Fruit fly (Drosophila melanogaster) whole organism, embryonic: Measurements from ENCODE around the gene Vha16-2.

Experiments
- Awh ChIP-seq: fragments of 200-800 bp; sonication (Bioruptor generic); IDR thresholded peaks from 2 replicates; pipeline ENCODE4, ENCODE4 v1.3.6; 2022; ENCODE audit warnings: missing biosample characterization, missing genetic modification characterization
- B-H1 ChIP-seq: fragments of 200-800 bp; sonication (Bioruptor generic); IDR thresholded peaks from 3 replicates; pipeline ENCODE4 v1.3.6; 2022; ENCODE audit warnings: missing biosample characterization, missing genetic modification characterization
- CG10147 ChIP-seq: fragments of 200-800 bp; sonication (Bioruptor generic); optimal IDR thresholded peaks from 2 replicates; lab custom pipeline; 2019; ENCODE audit warnings: missing biosample characterization, mild to moderate bottlenecking, missing genetic modification characterization, moderate library complexity
- CG10462 ChIP-seq: fragments of 200-800 bp; sonication (Bioruptor generic); optimal IDR thresholded peaks from 2 replicates; lab custom pipeline; 2016; ENCODE audit warnings: missing biosample characterization, missing genetic modification characterization
- CG10979 ChIP-seq: fragments of 200-800 bp; sonication (Bioruptor generic); optimal IDR thresholded peaks from 2 replicates; lab custom pipeline; 2018; ENCODE audit warnings: missing biosample characterization, mild to moderate bottlenecking, missing genetic modification characterization, moderate library complexity
- CG12155 ChIP-seq: fragments of 200-800 bp; sonication (Bioruptor generic); optimal IDR thresholded peaks from 3 replicates; lab custom pipeline; 2016; ENCODE audit warnings: missing biosample characterization, missing genetic modification characterization
- CG12236 ChIP-seq: fragments of 200-800 bp; sonication (Bioruptor generic); optimal IDR thresholded peaks from 2 replicates; lab custom pipeline; 2016; ENCODE audit warnings: missing biosample characterization, missing genetic modification characterization
- CG15073 ChIP-seq: fragments of 200-800 bp; sonication (Bioruptor generic); optimal IDR thresholded peaks from 2 replicates; lab custom pipeline; 2016; ENCODE audit warnings: missing biosample characterization, missing genetic modification characterization
- CG1529 ChIP-seq: fragments of 200-800 bp; sonication (Bioruptor generic); optimal IDR thresholded peaks from 3 replicates; lab custom pipeline; 2018; ENCODE audit warnings: missing biosample characterization, missing genetic modification characterization
- CG17912 ChIP-seq: fragments of 200-800 bp; sonication (Bioruptor generic); optimal IDR thresholded peaks from 2 replicates; lab custom pipeline; 2018; ENCODE audit warnings: missing biosample characterization, mild to moderate bottlenecking, missing genetic modification characterization
- CG1792 ChIP-seq: fragments of 200-800 bp; sonication (Bioruptor generic); optimal IDR thresholded peaks from 2 replicates; lab custom pipeline; 2016; ENCODE audit warnings: missing biosample characterization, missing genetic modification characterization
- CG18599 ChIP-seq: fragments of 200-800 bp; sonication (Bioruptor generic); optimal IDR thresholded peaks from 3 replicates; lab custom pipeline; 2017; ENCODE audit warnings: missing biosample characterization, missing genetic modification characterization, mild to moderate bottlenecking, moderate library complexity, missing genetic modification reagents
- CG18764 ChIP-seq: fragments of 200-800 bp; sonication (Bioruptor generic); optimal IDR thresholded peaks from 3 replicates; lab custom pipeline; 2016; ENCODE audit warnings: missing biosample characterization, missing genetic modification characterization
- CG3163 ChIP-seq: fragments of 200-800 bp; sonication (Bioruptor generic); optimal IDR thresholded peaks from 3 replicates; lab custom pipeline; 2016; ENCODE audit warnings: missing biosample characterization, missing genetic modification characterization
- CG4328 ChIP-seq: fragments of 200-800 bp; sonication (Bioruptor generic); optimal IDR thresholded peaks from 3 replicates; lab custom pipeline; 2017; ENCODE audit warnings: missing biosample characterization, missing genetic modification reagents, missing genetic modification characterization
- CG4404 ChIP-seq: fragments of 200-800 bp; sonication (Bioruptor generic); IDR thresholded peaks from 2 replicates; pipeline ENCODE4 v1.3.6; 2022; ENCODE audit warnings: missing biosample characterization, missing genetic modification characterization
- CG7928 ChIP-seq: fragments of 200-800 bp; sonication (Bioruptor generic); optimal IDR thresholded peaks from 2 replicates; lab custom pipeline; 2017; ENCODE audit warnings: missing biosample characterization, mild to moderate bottlenecking, missing genetic modification characterization
- CG9437 ChIP-seq: fragments of 200-800 bp; sonication (Bioruptor generic); optimal IDR thresholded peaks from 2 replicates; lab custom pipeline; 2018; ENCODE audit warnings: missing biosample characterization, mild to moderate bottlenecking, missing genetic modification characterization
- CrebB ChIP-seq: fragments of 200-800 bp; sonication (Bioruptor generic); optimal IDR thresholded peaks from 3 replicates; lab custom pipeline; 2018; ENCODE audit warnings: missing biosample characterization, mild to moderate bottlenecking, missing genetic modification characterization
- Dad ChIP-seq: fragments of 200-800 bp; sonication (Bioruptor generic); optimal IDR thresholded peaks from 3 replicates; lab custom pipeline; 2016; ENCODE audit warnings: missing biosample characterization, missing genetic modification characterization
- Dll ChIP-seq: fragments of 200-800 bp; sonication (Bioruptor generic); IDR thresholded peaks from 4 replicates; pipeline ENCODE4 v1.3.6; 2022; ENCODE audit warnings: missing biosample characterization, missing genetic modification characterization; ENCODE audit not compliant: partially characterized antibody
- Dp ChIP-seq: fragments of 200-800 bp; sonication (Bioruptor generic); optimal IDR thresholded peaks from 2 replicates; lab custom pipeline; 2018; ENCODE audit warnings: missing biosample characterization, mild to moderate bottlenecking, missing genetic modification characterization, moderate library complexity
- ERR ChIP-seq: fragments of 200-800 bp; sonication (Bioruptor generic); optimal IDR thresholded peaks from 2 replicates; lab custom pipeline; 2016; ENCODE audit warnings: missing biosample characterization, missing genetic modification characterization
- Hr78 ChIP-seq, 2 experiments: fragments of 200-800 bp in 1 of 2; fragments of >200 bp in 1 of 2; sonication (Bioruptor generic) in 1 of 2; optimal IDR thresholded peaks; 2 replicates each; lab custom pipeline; 2017 to 2019; ENCODE audit warnings: missing biosample characterization in 2 of 2, missing genetic modification characterization in 2 of 2, mild to moderate bottlenecking in 1 of 2, moderate library complexity in 1 of 2
- Kr ChIP-seq: fragments of 200-800 bp; sonication (Bioruptor generic); optimal IDR thresholded peaks from 2 replicates; lab custom pipeline; 2017; ENCODE audit warnings: missing biosample characterization, mild to moderate bottlenecking, missing genetic modification characterization
- Lhr ChIP-seq: fragments of 200-800 bp; sonication (Bioruptor generic); optimal IDR thresholded peaks from 3 replicates; lab custom pipeline; 2017; ENCODE audit warnings: mild to moderate bottlenecking, missing biosample characterization, missing genetic modification reagents, missing genetic modification characterization
- Mrtf ChIP-seq: fragments of 200-800 bp; sonication (Bioruptor generic); IDR thresholded peaks from 3 replicates; pipeline ENCODE4 v1.3.6; 2022; ENCODE audit warnings: missing biosample characterization, missing genetic modification characterization
- Pdp1 ChIP-seq, 2 experiments: fragments of 200-800 bp; sonication (Bioruptor generic); optimal IDR thresholded peaks; 3 replicates each; lab custom pipeline; 2016; ENCODE audit warnings: missing biosample characterization in 2 of 2, missing genetic modification characterization in 2 of 2, mild to moderate bottlenecking in 1 of 2, moderate library complexity in 1 of 2
- Side ChIP-seq: fragments of 200-800 bp; sonication (Bioruptor generic); optimal IDR thresholded peaks from 2 replicates; lab custom pipeline; 2016; ENCODE audit warnings: missing biosample characterization, missing genetic modification characterization
- Spps ChIP-seq: fragments of 200-800 bp; sonication (Bioruptor generic); optimal IDR thresholded peaks from 2 replicates; lab custom pipeline; 2018; ENCODE audit warnings: missing biosample characterization, mild to moderate bottlenecking, missing genetic modification characterization
- TFAM ChIP-seq: fragments of 200-800 bp; sonication (Bioruptor generic); optimal IDR thresholded peaks from 2 replicates; lab custom pipeline; 2017; ENCODE audit warnings: missing biosample characterization, missing genetic modification characterization, inconsistent platforms
- bsh ChIP-seq, 2 experiments: fragments of 200-800 bp; sonication (Bioruptor generic); optimal IDR thresholded peaks; 2 replicates each; lab custom pipeline; 2017 to 2018; ENCODE audit warnings: mild to moderate bottlenecking in 2 of 2, missing biosample characterization in 2 of 2, missing genetic modification characterization in 2 of 2, moderate library complexity in 1 of 2
- dan ChIP-seq: fragments of 200-800 bp; sonication (Bioruptor generic); IDR thresholded peaks from 2 replicates; pipeline ENCODE4 v1.3.6; 2022; ENCODE audit warnings: missing biosample characterization, missing genetic modification characterization
- dati ChIP-seq: fragments of 200-800 bp; sonication (Bioruptor generic); IDR thresholded peaks from 2 replicates; pipeline ENCODE4 v1.3.6; 2022; ENCODE audit warnings: missing biosample characterization, missing genetic modification characterization
- dpn ChIP-seq, 2 experiments: fragments of 200-800 bp; sonication (Bioruptor generic); optimal IDR thresholded peaks; 3 replicates each; lab custom pipeline; 2016; ENCODE audit warnings: missing biosample characterization in 2 of 2, missing genetic modification characterization in 2 of 2
- fd102C ChIP-seq: fragments of 200-800 bp; sonication (Bioruptor generic); optimal IDR thresholded peaks from 2 replicates; lab custom pipeline; 2018; ENCODE audit warnings: missing biosample characterization, mild to moderate bottlenecking, missing genetic modification characterization, moderate library complexity
- fru ChIP-seq: fragments of >200 bp; optimal IDR thresholded peaks from 2 replicates; lab custom pipeline; 2017
- ftz-f1 ChIP-seq: fragments of 200-800 bp; sonication (Bioruptor generic); optimal IDR thresholded peaks from 2 replicates; lab custom pipeline; 2016; ENCODE audit warnings: missing biosample characterization, missing genetic modification characterization
- fu2 ChIP-seq: fragments of 200-800 bp; sonication (Bioruptor generic); optimal IDR thresholded peaks from 2 replicates; lab custom pipeline; 2016; ENCODE audit warnings: missing biosample characterization, missing genetic modification characterization
- grn ChIP-seq: fragments of 200-800 bp; sonication (Bioruptor generic); optimal IDR thresholded peaks from 3 replicates; lab custom pipeline; 2017; ENCODE audit warnings: missing biosample characterization, missing genetic modification characterization
- gt ChIP-seq: fragments of 200-800 bp; sonication (Bioruptor generic); IDR thresholded peaks from 2 replicates; pipeline ENCODE4 v1.3.6; 2022; ENCODE audit warnings: missing biosample characterization, missing genetic modification characterization
- jumu ChIP-seq: fragments of 200-800 bp; sonication (Bioruptor generic); optimal IDR thresholded peaks from 3 replicates; lab custom pipeline; 2016; ENCODE audit warnings: missing biosample characterization, missing genetic modification characterization
- pnt ChIP-seq: fragments of 200-800 bp; sonication (Bioruptor generic); optimal IDR thresholded peaks from 3 replicates; lab custom pipeline; 2016; ENCODE audit warnings: missing biosample characterization, missing genetic modification characterization
- rib ChIP-seq: fragments of 200-800 bp; sonication (Bioruptor generic); IDR thresholded peaks from 2 replicates; pipeline ENCODE4 v1.3.6; 2022; ENCODE audit warnings: missing biosample characterization, missing genetic modification characterization
- schlank ChIP-seq: fragments of 200-800 bp; sonication (Bioruptor generic); optimal IDR thresholded peaks from 2 replicates; lab custom pipeline; 2018; ENCODE audit warnings: missing biosample characterization, mild to moderate bottlenecking, missing genetic modification characterization
- stc ChIP-seq: fragments of 200-800 bp; sonication (Bioruptor generic); IDR thresholded peaks from 2 replicates; pipeline ENCODE4 v1.3.6; 2022; ENCODE audit warnings: missing biosample characterization, missing genetic modification characterization
- stwl ChIP-seq: fragments of 200-800 bp; sonication (Bioruptor generic); optimal IDR thresholded peaks from 3 replicates; lab custom pipeline; 2018; ENCODE audit warnings: missing biosample characterization, mild to moderate bottlenecking, missing genetic modification characterization, moderate library complexity
- vvl ChIP-seq: fragments of 200-800 bp; sonication (Bioruptor generic); IDR thresholded peaks from 2 replicates; pipeline ENCODE4 v1.3.6; 2022; ENCODE audit warnings: missing biosample characterization, missing genetic modification characterization
- wdn ChIP-seq: fragments of 200-800 bp; sonication (Bioruptor generic); IDR thresholded peaks from 2 replicates; pipeline ENCODE4 v1.3.6; 2022; ENCODE audit warnings: missing biosample characterization, missing genetic modification characterization
- zfh1 ChIP-seq: fragments of 200-800 bp; sonication (Bioruptor generic); IDR thresholded peaks from 3 replicates; pipeline ENCODE4 v1.3.6; 2022; ENCODE audit warnings: missing biosample characterization, missing genetic modification characterization

Vha16-2 gene

DNA sequence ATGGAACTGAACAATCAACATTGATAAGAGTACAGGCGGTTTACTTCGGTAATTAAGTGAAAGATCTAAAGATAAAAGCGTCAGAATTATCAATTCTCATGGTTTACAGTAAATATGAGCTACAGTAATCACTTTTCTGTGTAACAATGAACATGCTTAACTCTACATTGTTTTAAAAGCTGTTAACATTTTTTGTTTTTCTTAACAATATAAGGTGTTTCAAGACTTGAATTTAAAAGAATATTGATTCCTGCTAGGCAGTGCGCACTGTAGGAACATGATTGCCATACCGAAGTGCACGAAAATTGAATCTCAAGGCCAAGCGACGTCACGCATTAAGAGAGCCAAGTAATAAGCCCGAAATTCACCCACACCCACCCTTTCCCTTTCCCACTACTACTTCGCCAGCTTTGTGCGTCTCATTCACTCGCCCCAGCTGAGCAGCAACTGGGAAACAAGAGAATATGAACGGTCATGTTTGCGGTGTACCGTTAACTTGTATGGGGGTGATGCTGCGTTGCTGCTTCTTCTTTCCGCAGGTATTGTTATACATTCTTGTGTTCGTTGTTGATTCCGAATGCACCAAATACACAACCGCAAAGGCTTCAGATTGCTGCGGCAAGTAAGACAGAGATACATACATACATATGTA is 16.6 kb downstream of the Vha16-2 start (continued):
- TF ChIP-seq ERR (GFP tag; lab: Kevin White, UChicago) (peak; percentile 23), Dad (GFP tag; lab: Kevin White, UChicago) (no peak), CG3163 (GFP tag; lab: Kevin White, UChicago) (peak; percentile 37), Dp (GFP tag; lab: Kevin White, UChicago) (no peak), CG7928 (GFP tag; lab: Kevin White, UChicago) (peak; percentile 24), CG10147 (peak; percentile 55), Hr78 (GFP tag; optimal IDR thresholded peaks at IDR 0.05; lab: Kevin White, UChicago) (peak in 1 of 2 experiments; percentile 13), CG10979 (tag; lab: Kevin White, UChicago) (peak; percentile 49), Side (peak; percentile 49), stwl (tag; lab: Kevin White, UChicago) (no peak), bsh (GFP tag; optimal IDR thresholded peaks at IDR 0.05; lab: Kevin White, UChicago) (peak in 1 of 2 experiments; percentile 65), CG4404 (GFP tag; lab: Robert Waterston, UW) (no peak; the same call in 1 of the 2 replicates), vvl (peak; percentile 60), CG18599 (peak; percentile 72), CG15073 (GFP tag; lab: Kevin White, UChicago) (peak; percentile 21), CG17912 (no peak), jumu (peak; percentile 31), Pdp1 (GFP tag; optimal IDR thresholded peaks at IDR 0.05; lab: Kevin White, UChicago) (peak; percentile 33 to 50), dan (GFP tag; lab: Robert Waterston, UW) (no peak), dpn (GFP tag; optimal IDR thresholded peaks at IDR 0.05; lab: Kevin White, UChicago) (peak; percentile 42 to 60), Dll (GFP tag; lab: Robert Waterston, UW) (no peak), Awh (0 out of 2 replicates have a peak, but pooled peaks have one; percentile 38), CG9437 (GFP tag; lab: Kevin White, UChicago) (peak; percentile 43), CG12236 (GFP tag; lab: Kevin White, UChicago) (no peak), CG1529 (GFP tag; lab: Kevin White, UChicago) (no peak), rib (GFP tag; lab: Robert Waterston, UW) (no peak), stc (GFP tag; lab: Robert Waterston, UW) (peak; percentile 53; the same call in 1 of the 2 replicates), Kr (GFP tag; lab: Kevin White, UChicago) (no peak), gt (GFP tag; lab: Robert Waterston, UW) (no peak; the same call in 1 of the 2 replicates), CG10462 (GFP tag; lab: Kevin White, UChicago) (no peak), pnt (GFP tag; lab: Kevin White, UChicago) (peak; percentile 17), fru (lab: Kevin White, UChicago) (no peak), CG12155 (GFP tag; lab: Kevin White, UChicago) (peak; percentile 59), Lhr (no peak), CG4328 (GFP tag; lab: Kevin White, UChicago) (no peak), CG1792 (peak; percentile 17), grn (GFP tag; lab: Kevin White, UChicago) (no peak), dati (GFP tag; lab: Robert Waterston, UW) (no peak), TFAM (GFP tag; lab: Kevin White, UChicago) (no peak), CG18764 (GFP tag; lab: Kevin White, UChicago) (no peak), ftz-f1 (GFP tag; lab: Kevin White, UChicago) (peak; percentile 39), Mrtf (GFP tag; lab: Robert Waterston, UW) (no peak; the same call in 2 of the 3 replicates), B-H1 (GFP tag; lab: Robert Waterston, UW) (peak; percentile 65; the same call in 2 of the 3 replicates), Spps (no peak), schlank (tag; lab: Kevin White, UChicago) (peak; percentile 8), fd102C (GFP tag; lab: Kevin White, UChicago) (no peak), zfh1 (GFP tag; lab: Robert Waterston, UW) (peak; percentile 67; the same call in 2 of the 3 replicates), wdn (GFP tag; lab: Robert Waterston, UW) (peak; percentile 46; the same call in 1 of the 2 replicates), fu2 (no peak), CrebB (peak; percentile 27)
